Worm (Caenorhabditis elegans): ENCODE results near the gene gyf-1.

Gene gyf-1

ce11 chrII:6708980-6709379 is 24.9 kb downstream of the gyf-1 start (continued):
- TF ChIP-seq dpl-1 (GFP tag; optimal IDR thresholded peaks at IDR 0.05) (peak in 1 of 3 experiments; percentile 13), ces-1 (GFP tag; optimal IDR thresholded peaks at IDR 0.05) (no peak), zip-4 (GFP tag; optimal IDR thresholded peaks at IDR 0.05) (no peak), mdl-1 (tag; optimal IDR thresholded peaks at IDR 0.05) (no peak), unc-30 (tag; optimal IDR thresholded peaks at IDR 0.05) (no peak), tbx-2 (tag; optimal IDR thresholded peaks at IDR 0.05) (peak; percentile 13), fkh-10 (GFP tag; optimal IDR thresholded peaks at IDR 0.05) (peak; percentile 8), nhr-11 (tag; optimal IDR thresholded peaks at IDR 0.05) (no peak), egl-27 (tag; optimal IDR thresholded peaks at IDR 0.05) (no peak), ceh-88 (GFP tag; IDR thresholded peaks at IDR 0.05) (no peak), nhr-71 (tag; optimal IDR thresholded peaks at IDR 0.05) (peak; percentile 62), irx-1 (tag; optimal IDR thresholded peaks at IDR 0.05) (no peak), ama-1 (optimal IDR thresholded peaks at IDR 0.05) (no peak), nhr-28 (tag; optimal IDR thresholded peaks at IDR 0.05) (no peak), C16A3.4 (tag; optimal IDR thresholded peaks at IDR 0.05) (peak; percentile 23), nhr-47 (tag; optimal IDR thresholded peaks at IDR 0.05) (peak; percentile 29), lin-14 (GFP tag; optimal IDR thresholded peaks at IDR 0.05) (peak; percentile 90), swsn-7 (tag; optimal IDR thresholded peaks at IDR 0.05) (peak; percentile 40), pag-3 (tag; optimal IDR thresholded peaks at IDR 0.05; ENCODE audit: borderline replicate concordance, insufficient read depth) (no peak), lin-13 (GFP tag; optimal IDR thresholded peaks at IDR 0.05) (no peak), efl-1 (optimal IDR thresholded peaks at IDR 0.05) (peak; percentile 14 to 28), efl-1 (GFP tag; optimal IDR thresholded peaks at IDR 0.05 in 1 of 2) (peak in 1 of 2 experiments; percentile 18), nhr-19 (GFP tag; conservative IDR thresholded peaks at IDR 0.05) (peak; percentile 32; the same call in 1 of the 2 replicates)

- TF ChIP-seq lin-14 (GFP tag; optimal IDR thresholded peaks at IDR 0.05) = peak; percentile 49
- TF ChIP-seq blmp-1 (tag; optimal IDR thresholded peaks at IDR 0.05) = peak; percentile 29
- TF ChIP-seq nhr-90 (tag; optimal IDR thresholded peaks at IDR 0.05; ENCODE audit: poor library complexity) = no peak
- peak; percentile 67 for TF ChIP-seq fkh-10 (GFP tag; optimal IDR thresholded peaks at IDR 0.05)
Measured at ce11 chrII:6709680-6710079, 25.6 kb downstream of the gyf-1 start.

ce11 chrII:6710596-6710995 is 26.6 kb downstream of the gyf-1 start:
- TF ChIP-seq ama-1 (optimal IDR thresholded peaks at IDR 0.05) (no peak), efl-1 (optimal IDR thresholded peaks at IDR 0.05) (no peak), efl-1 (GFP tag; optimal IDR thresholded peaks at IDR 0.05 in 1 of 2) (peak in 1 of 2 experiments; percentile 14), ceh-82 (tag; optimal IDR thresholded peaks at IDR 0.05) (no peak)

DNA sequence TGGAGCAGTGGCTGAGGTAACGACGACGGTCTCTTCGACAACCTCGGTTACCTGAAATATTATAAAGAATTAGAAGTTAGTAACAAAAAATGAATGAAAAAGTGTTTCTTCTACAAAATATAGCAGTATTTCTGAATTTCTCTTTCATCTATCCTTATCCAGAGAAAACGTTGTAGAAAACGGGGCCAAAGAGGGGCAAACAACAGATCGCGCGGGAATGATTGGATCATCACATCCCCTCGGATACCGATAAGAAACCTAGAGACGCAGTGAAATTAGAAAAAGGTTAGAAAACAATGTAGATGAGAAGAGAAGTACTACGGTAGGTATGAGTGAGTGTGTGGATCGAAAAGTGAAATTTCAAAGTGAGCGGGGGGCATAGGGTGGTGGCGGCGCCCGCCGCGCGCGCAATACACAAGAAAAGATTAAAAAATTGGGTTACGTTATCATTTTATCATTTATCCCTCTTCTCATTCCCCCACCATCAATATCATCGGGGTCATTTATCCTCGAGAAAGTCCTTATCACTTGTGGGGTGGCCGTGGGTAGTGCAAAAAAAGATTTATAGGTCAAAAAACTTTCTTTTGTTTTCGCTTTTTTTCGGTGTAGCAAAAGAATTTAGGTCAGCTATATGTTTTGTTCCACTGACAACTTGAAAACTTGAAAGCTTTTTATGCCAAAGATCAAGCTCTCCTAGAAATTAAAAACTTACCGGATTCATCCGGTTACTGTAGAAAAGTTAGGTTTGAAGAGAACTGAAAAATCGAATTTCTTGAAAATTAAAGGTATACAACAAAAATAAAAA is 28.3 kb downstream of the gyf-1 start, which contains the start of the genes dpy-10 and T14B4.19:
Gene dpy-10, minus strand, starts transcription at position 51 of the 805 bp plus-strand sequence.
Gene T14B4.19, minus strand, starts transcription at position 755 of the 805 bp plus-strand sequence.
- TF ChIP-seq elt-3 (tag; optimal IDR thresholded peaks at IDR 0.05) = peak in 2 of 6 experiments; percentile 87 to 98
- TF ChIP-seq zip-4 (GFP tag; optimal IDR thresholded peaks at IDR 0.05) = no peak
- peak; percentile 42 for TF ChIP-seq lin-14 (GFP tag; optimal IDR thresholded peaks at IDR 0.05)
- peak; percentile 99 for TF ChIP-seq blmp-1 (tag; optimal IDR thresholded peaks at IDR 0.05)
- peak; percentile 64 for TF ChIP-seq nhr-85 (tag)

DNA sequence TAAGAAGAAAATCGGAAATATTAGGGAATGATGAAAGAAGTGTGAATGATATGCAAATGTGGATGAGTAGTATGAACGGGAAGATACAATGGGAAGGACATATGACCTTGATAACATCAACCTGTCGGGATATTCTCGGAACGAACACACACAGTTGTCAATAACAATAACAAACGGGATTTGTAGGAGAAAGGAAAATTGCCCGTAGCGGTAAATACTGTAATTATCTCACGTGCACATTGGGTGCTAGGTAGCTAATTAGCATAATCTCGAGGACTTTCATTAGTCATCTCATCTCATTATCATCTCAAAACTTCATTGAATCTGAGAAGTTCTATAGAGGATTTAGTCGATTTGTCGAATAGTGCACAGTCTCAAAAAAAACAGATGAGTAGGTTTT is 29.0 kb downstream of the gyf-1 start:
- TF ChIP-seq lin-35 (GFP tag; optimal IDR thresholded peaks at IDR 0.05) (no peak), zag-1 (tag; optimal IDR thresholded peaks at IDR 0.05) (no peak), egl-13 (tag; optimal IDR thresholded peaks at IDR 0.05) (no peak)

All from whole organism, L1 larva.